Worm (Caenorhabditis elegans): ENCODE data around the gene F59A1.12.

F59A1.12 gene

DNA sequence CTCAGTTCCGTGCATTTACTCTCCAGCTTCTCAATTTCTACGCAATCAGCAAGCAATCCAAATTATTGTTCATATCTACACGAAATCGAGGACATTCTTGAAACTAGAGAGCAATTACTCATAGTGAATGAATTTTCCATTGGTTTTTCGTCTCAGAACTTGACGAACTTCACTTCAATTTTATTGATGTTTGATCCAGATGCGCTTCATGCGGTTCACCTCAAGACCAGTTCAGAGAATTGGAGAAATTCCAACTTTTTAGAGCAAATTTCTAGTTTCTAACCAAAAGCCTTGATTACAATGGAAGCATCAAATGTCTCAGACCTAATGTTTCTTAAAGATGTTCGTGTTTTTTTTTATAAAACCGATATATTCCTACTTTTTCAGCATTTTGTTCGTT lies 47.3 kb downstream of the F59A1.12 start, which contains the start of gene Y6G8.8:
Gene Y6G8.8, plus strand, starts transcription at position 301 of the 400 bp plus-strand sequence.
- TF ChIP-seq ztf-23 (GFP tag; IDR thresholded peaks at IDR 0.05) (no peak), tab-1 (GFP tag; IDR thresholded peaks at IDR 0.05) (no peak), ztf-29 (GFP tag; IDR thresholded peaks at IDR 0.05) (no peak), klf-2 (GFP tag; conservative IDR thresholded peaks at IDR 0.05) (no peak), med-1 (GFP tag; optimal IDR thresholded peaks at IDR 0.05; ENCODE audit: insufficient read depth) (no peak), ref-1 (GFP tag; conservative IDR thresholded peaks at IDR 0.05) (no peak), cog-1 (tag; optimal IDR thresholded peaks at IDR 0.05) (no peak), flt-1 (GFP tag; IDR thresholded peaks at IDR 0.05) (no peak)

DNA sequence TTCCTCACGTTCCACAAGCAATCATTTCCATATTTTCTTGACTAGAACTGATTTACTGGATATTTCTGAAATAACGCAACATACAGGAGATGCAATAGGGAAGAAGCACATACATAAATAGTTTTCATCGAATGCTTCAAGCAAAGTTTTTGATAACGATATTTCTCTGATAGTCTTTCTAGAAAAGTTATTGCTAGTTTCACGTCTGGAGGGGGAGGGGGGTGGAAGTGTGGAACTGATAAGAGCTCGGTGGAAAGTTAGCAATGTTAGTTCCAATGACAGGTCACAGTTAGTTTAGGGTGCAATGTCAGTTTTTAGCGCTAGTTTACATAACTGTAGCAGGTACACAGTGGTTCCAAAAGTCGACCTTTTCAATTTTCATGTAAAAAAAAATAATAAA lies 50.8 kb downstream of the F59A1.12 start, which contains the start of gene Y6G8.6:
Gene Y6G8.6, minus strand, starts transcription at position 98 of the 400 bp plus-strand sequence.
- TF ChIP-seq tab-1 (GFP tag; IDR thresholded peaks at IDR 0.05), result no peak
- no peak for TF ChIP-seq ztf-29 (GFP tag; IDR thresholded peaks at IDR 0.05)
- no peak for TF ChIP-seq ref-1 (GFP tag; conservative IDR thresholded peaks at IDR 0.05)
- TF ChIP-seq klf-2 (GFP tag; conservative IDR thresholded peaks at IDR 0.05), result no peak
- TF ChIP-seq cog-1 (tag; optimal IDR thresholded peaks at IDR 0.05), result no peak
- no peak for TF ChIP-seq flt-1 (GFP tag; IDR thresholded peaks at IDR 0.05)
- no peak for TF ChIP-seq ztf-23 (GFP tag; IDR thresholded peaks at IDR 0.05)
- no peak for TF ChIP-seq med-1 (GFP tag; optimal IDR thresholded peaks at IDR 0.05; ENCODE audit: insufficient read depth)
- TF ChIP-seq T22C8.4 (GFP tag; IDR thresholded peaks at IDR 0.05), result no peak
